Fruit fly (Drosophila melanogaster): Measurements from ENCODE around the gene His2Av.

The His2Av gene

dm6 chr3R:26906711-26907510 is 40.2 kb downstream of the His2Av start (continued):
- TF ChIP-seq CG9797 (GFP tag; optimal IDR thresholded peaks at IDR 0.05) (no peak), jumu (GFP tag; optimal IDR thresholded peaks at IDR 0.05) (no peak), Rfx (GFP tag; IDR thresholded peaks at IDR 0.05) (peak; percentile 64), CG4404 (GFP tag; IDR thresholded peaks at IDR 0.05) (no peak), CG14710 (tag; optimal IDR thresholded peaks at IDR 0.05) (no peak), Eip74EF (GFP tag; optimal IDR thresholded peaks at IDR 0.05) (no peak), YL-1 (GFP tag; optimal IDR thresholded peaks at IDR 0.05) (no peak), CG11695 (GFP tag; IDR thresholded peaks at IDR 0.05) (no peak), fd64A (GFP tag; optimal IDR thresholded peaks at IDR 0.05) (no peak), CG12744 (GFP tag; optimal IDR thresholded peaks at IDR 0.05) (no peak), CG12659 (GFP tag; optimal IDR thresholded peaks at IDR 0.05) (no peak), Fer1 (GFP tag; optimal IDR thresholded peaks at IDR 0.05) (no peak), luna (GFP tag; optimal IDR thresholded peaks at IDR 0.05) (no peak), CG2678 (tag; optimal IDR thresholded peaks at IDR 0.05) (peak; percentile 20), sens-2 (GFP tag; IDR thresholded peaks at IDR 0.05) (no peak), jing (GFP tag; optimal IDR thresholded peaks at IDR 0.05) (no peak), Sox102F (GFP tag; optimal IDR thresholded peaks at IDR 0.05) (peak; percentile 7), mld (GFP tag; IDR thresholded peaks at IDR 0.05; ENCODE audit: partially characterized antibody) (no peak), crc (GFP tag; optimal IDR thresholded peaks at IDR 0.05) (no peak), CG2199 (GFP tag; IDR thresholded peaks at IDR 0.05) (no peak), pita (GFP tag; optimal IDR thresholded peaks at IDR 0.05) (no peak), hbn (GFP tag; IDR thresholded peaks at IDR 0.05; ENCODE audit: partially characterized antibody) (no peak), lilli (GFP tag; optimal IDR thresholded peaks at IDR 0.05) (peak; percentile 35), GATAe (GFP tag; conservative IDR thresholded peaks at IDR 0.05) (no peak), Hmx (GFP tag; optimal IDR thresholded peaks at IDR 0.05) (no peak), Aef1 (GFP tag; IDR thresholded peaks at IDR 0.05) (peak; percentile 35; the same call in 1 of the 3 replicates), slbo (GFP tag; IDR thresholded peaks at IDR 0.05) (peak; percentile 61), otp (GFP tag; IDR thresholded peaks at IDR 0.05) (no peak), dan (GFP tag; IDR thresholded peaks at IDR 0.05) (no peak), Chrac-16 (GFP tag; optimal IDR thresholded peaks at IDR 0.05) (no peak), CG5180 (GFP tag; optimal IDR thresholded peaks at IDR 0.05) (no peak), nmo (GFP tag; optimal IDR thresholded peaks at IDR 0.05) (no peak), wor (GFP tag; IDR thresholded peaks at IDR 0.05) (no peak), sr (GFP tag; IDR thresholded peaks at IDR 0.05) (no peak), pfk (GFP tag; optimal IDR thresholded peaks at IDR 0.05) (no peak), kay (GFP tag; optimal IDR thresholded peaks at IDR 0.05) (no peak), Ets65A (GFP tag) (peak; percentile 45), dpn (GFP tag; optimal IDR thresholded peaks at IDR 0.05) (peak; percentile 5 to 14), twi (tag; optimal IDR thresholded peaks at IDR 0.05) (no peak), klu (GFP tag; IDR thresholded peaks at IDR 0.05) (no peak), Taf1 (GFP tag; IDR thresholded peaks at IDR 0.05) (no peak), eyg (GFP tag; optimal IDR thresholded peaks at IDR 0.05) (no peak), CG7556 (GFP tag; optimal IDR thresholded peaks at IDR 0.05) (no peak), vnd (GFP tag; IDR thresholded peaks at IDR 0.05; ENCODE audit: partially characterized antibody) (no peak), hb (GFP tag; IDR thresholded peaks at IDR 0.05; ENCODE audit: partially characterized antibody) (no peak), CG3407 (GFP tag; optimal IDR thresholded peaks at IDR 0.05) (no peak), CG10147 (GFP tag; optimal IDR thresholded peaks at IDR 0.05) (no peak), lbe (GFP tag; optimal IDR thresholded peaks at IDR 0.05) (no peak), Dbx (GFP tag; IDR thresholded peaks at IDR 0.05) (peak; percentile 51; the same call in 1 of the 3 replicates)
